Worm (Caenorhabditis elegans) whole organism, young adult: Measurements from ENCODE around the gene dep-1.

Source experiments
- B0019.2 ChIP-seq: fragments of 200-800 bp; sonication (Bioruptor generic); conservative IDR thresholded peaks from 2 replicates; pipeline ENCODE4 v1.3.6; 2022; ENCODE audit warnings: missing genetic modification reagents, missing genetic modification characterization, missing compliant biosample characterization
- K11D2.4 ChIP-seq: fragments of 200-800 bp; sonication (Bioruptor generic); IDR thresholded peaks from 2 replicates; pipeline ENCODE4 v1.3.6; 2022; ENCODE audit warnings: missing genetic modification reagents, missing genetic modification characterization, missing compliant biosample characterization
- Y79H2A.3 ChIP-seq: fragments of 200-800 bp; sonication (Bioruptor generic); conservative IDR thresholded peaks from 2 replicates; pipeline ENCODE4 v1.3.6; 2022; ENCODE audit warnings: missing genetic modification reagents, missing genetic modification characterization, missing compliant biosample characterization
- ama-1 ChIP-seq, 3 experiments: fragments of 150-350 bp in 1 of 3; sonication (generic microtip) in 2 of 3; optimal IDR thresholded peaks; 2 replicates each; lab custom pipeline; 2014 to 2018; ENCODE audit warnings: missing biosample characterization in 2 of 3, missing genetic modification characterization in 2 of 3, missing genetic modification reagents in 2 of 3
- mes-4 ChIP-seq: sonication (generic microtip); optimal IDR thresholded peaks from 2 replicates; lab custom pipeline; 2016; ENCODE audit warnings: missing genotype, missing genetic modification characterization, missing compliant biosample characterization
- nfya-2 ChIP-seq: fragments of 200-800 bp; sonication (Bioruptor generic); IDR thresholded peaks from 2 replicates; pipeline ENCODE4 v1.3.6; 2022; ENCODE audit warnings: missing genetic modification reagents, missing genetic modification characterization, missing compliant biosample characterization
- nfyb-1 ChIP-seq: fragments of 200-800 bp; sonication (Bioruptor generic); IDR thresholded peaks from 2 replicates; pipeline ENCODE4 v1.3.6; 2022; ENCODE audit warnings: missing genetic modification reagents, missing genetic modification characterization, missing compliant biosample characterization
- pha-4 ChIP-seq: fragments of 150-350 bp; sonication (generic microtip); optimal IDR thresholded peaks from 2 replicates; lab custom pipeline; 2014; ENCODE audit warnings: missing biosample characterization, missing genetic modification reagents, missing genetic modification characterization
- somi-1 ChIP-seq: fragments of 200-800 bp; sonication (Bioruptor generic); optimal IDR thresholded peaks from 2 replicates; lab custom pipeline; 2018; ENCODE audit warnings: mild to moderate bottlenecking, missing genetic modification characterization, missing compliant biosample characterization
- ztf-18 ChIP-seq: sonication (generic microtip); optimal IDR thresholded peaks from 2 replicates; lab custom pipeline; 2016; ENCODE audit warnings: missing genotype, mild to moderate bottlenecking, missing genetic modification characterization, missing compliant biosample characterization
- ztf-28 ChIP-seq: fragments of 200-800 bp; sonication (Bioruptor generic); IDR thresholded peaks from 2 replicates; pipeline ENCODE4 v1.3.6; 2022; ENCODE audit warnings: missing genetic modification reagents, missing genetic modification characterization, missing compliant biosample characterization

DNA sequence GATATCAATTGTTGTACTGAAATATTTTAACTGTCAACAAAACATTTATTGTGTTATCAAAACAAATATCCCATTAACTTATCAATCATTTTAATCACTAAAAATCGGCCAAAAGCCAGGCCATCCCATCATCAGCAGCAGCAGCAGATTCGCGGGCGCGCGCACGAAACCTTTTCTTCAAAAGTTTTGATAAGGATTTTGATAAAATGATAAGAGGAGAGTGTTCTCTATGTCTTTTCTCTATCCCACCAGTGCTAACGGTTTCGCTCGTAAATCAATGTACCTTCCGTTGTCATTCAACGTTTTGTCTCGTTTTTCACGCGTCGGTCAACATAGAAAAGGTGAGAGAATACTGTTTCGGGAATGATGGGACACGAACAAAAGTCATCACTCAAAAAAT is 8.5 kb upstream of the dep-1 start:
- no peak for TF ChIP-seq Y79H2A.3 (GFP tag; lab: Robert Waterston, UW)
- TF ChIP-seq nfyb-1 = no peak
- no peak for TF ChIP-seq mes-4 (tag; lab: Kevin White, UChicago)
- no peak for TF ChIP-seq B0019.2 (GFP tag; lab: Robert Waterston, UW)
- no peak for TF ChIP-seq K11D2.4
- TF ChIP-seq pha-4 (tag; lab: Kevin White, UChicago) = no peak
- TF ChIP-seq nfya-2 (GFP tag; lab: Robert Waterston, UW) = no peak
- TF ChIP-seq ztf-28 = no peak
- no peak for TF ChIP-seq ama-1 (optimal IDR thresholded peaks at IDR 0.05; lab: Kevin White, UChicago)
- no peak for TF ChIP-seq ama-1 (GFP tag; optimal IDR thresholded peaks at IDR 0.05; lab: Kevin White, UChicago)
- TF ChIP-seq ztf-18 (tag; lab: Kevin White, UChicago) = no peak
- no peak for TF ChIP-seq somi-1 (GFP tag; lab: Kevin White, UChicago)
